Fruit fly (Drosophila melanogaster): ENCODE measurements around the gene CG13385.

Gene CG13385

DNA sequence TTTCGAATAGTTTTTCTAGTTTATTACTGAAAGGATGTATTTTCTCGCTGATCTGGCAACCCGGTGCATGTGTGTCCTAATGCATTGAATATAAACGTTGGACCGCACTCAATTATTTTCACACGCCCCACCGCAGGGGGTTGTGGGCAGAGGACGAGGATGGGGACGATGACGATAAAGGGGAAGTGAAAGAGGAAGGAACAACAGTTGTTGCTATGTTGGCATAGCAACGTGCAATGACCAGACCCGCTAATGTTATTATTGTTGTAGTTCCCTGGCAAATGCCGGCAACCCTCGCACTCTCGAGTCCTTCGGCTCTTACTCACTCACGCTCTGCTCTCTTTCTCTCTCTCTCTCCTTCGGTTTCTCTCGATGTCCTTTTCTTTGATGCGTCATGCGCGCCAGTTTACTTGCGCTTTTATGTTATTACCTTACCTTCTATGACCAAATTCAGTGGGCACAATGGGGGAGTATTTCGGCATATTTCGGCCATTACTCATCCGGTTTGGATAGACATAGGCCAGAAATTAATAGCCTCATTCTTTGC lies 28.3 kb downstream of the CG13385 start:
- TF ChIP-seq CG7101 (tag; optimal IDR thresholded peaks at IDR 0.05), result no peak
- TF ChIP-seq ovo (GFP tag; optimal IDR thresholded peaks at IDR 0.05), result no peak
- no peak for TF ChIP-seq CG7045 (GFP tag; optimal IDR thresholded peaks at IDR 0.05)
- no peak for TF ChIP-seq pad (GFP tag; optimal IDR thresholded peaks at IDR 0.05)
- no peak for TF ChIP-seq CG11617 (GFP tag; optimal IDR thresholded peaks at IDR 0.05)
- no peak for TF ChIP-seq CG5204 (GFP tag; optimal IDR thresholded peaks at IDR 0.05)
- no peak for TF ChIP-seq Clk (GFP tag; optimal IDR thresholded peaks at IDR 0.05)
- no peak for TF ChIP-seq Mnt (GFP tag; optimal IDR thresholded peaks at IDR 0.05)
- TF ChIP-seq cnc (optimal IDR thresholded peaks at IDR 0.05), result no peak
- no peak for TF ChIP-seq Hr96 (GFP tag; optimal IDR thresholded peaks at IDR 0.05)
- TF ChIP-seq kay (GFP tag; ENCODE audit: borderline replicate concordance), result no peak
- TF ChIP-seq CG12768 (GFP tag; optimal IDR thresholded peaks at IDR 0.05), result no peak
- TF ChIP-seq Crg-1 (GFP tag; optimal IDR thresholded peaks at IDR 0.05), result no peak
- no peak for TF ChIP-seq toe (GFP tag; optimal IDR thresholded peaks at IDR 0.05)

DNA sequence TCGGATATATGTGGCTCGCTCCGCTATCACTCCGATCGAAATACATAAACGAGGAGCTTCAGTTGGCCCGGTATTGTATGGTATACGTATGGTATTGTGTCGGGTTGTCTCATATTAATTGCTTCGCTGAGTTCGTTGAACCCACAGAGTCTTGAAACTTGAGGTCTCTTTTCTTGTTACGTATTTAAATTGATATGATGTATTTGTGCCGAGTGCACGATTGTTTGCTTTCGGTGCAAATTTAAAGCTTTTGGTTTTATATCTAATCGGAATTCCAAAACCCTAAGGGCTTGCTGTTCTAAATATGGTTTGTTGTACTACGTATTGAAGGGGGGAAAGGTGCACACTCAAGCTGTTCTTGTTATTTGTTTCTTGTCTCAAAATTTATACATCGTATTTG lies 28.8 kb downstream of the CG13385 start:
- peak; percentile 36 for TF ChIP-seq kay (GFP tag; ENCODE audit: borderline replicate concordance)
- TF ChIP-seq CG5204 (GFP tag; optimal IDR thresholded peaks at IDR 0.05), result no peak
- no peak for TF ChIP-seq toe (GFP tag; optimal IDR thresholded peaks at IDR 0.05)
- no peak for TF ChIP-seq CG33017 (tag; optimal IDR thresholded peaks at IDR 0.05)
- no peak for TF ChIP-seq CG7045 (GFP tag; optimal IDR thresholded peaks at IDR 0.05)
- TF ChIP-seq bab1 (GFP tag; optimal IDR thresholded peaks at IDR 0.05), result no peak
- peak; percentile 77 for TF ChIP-seq tj (GFP tag; optimal IDR thresholded peaks at IDR 0.05)
- no peak for TF ChIP-seq ovo (GFP tag; optimal IDR thresholded peaks at IDR 0.05)
- TF ChIP-seq cnc (optimal IDR thresholded peaks at IDR 0.05), result no peak

dm6 chr2L:8425962-8426759 lies 29.7 kb downstream of the CG13385 start:
- TF ChIP-seq kay (GFP tag; ENCODE audit: borderline replicate concordance) (peak; percentile 92), CG14711 (tag; optimal IDR thresholded peaks at IDR 0.05) (peak; percentile 5), CG33017 (tag; optimal IDR thresholded peaks at IDR 0.05) (peak; percentile 42), bab1 (GFP tag; optimal IDR thresholded peaks at IDR 0.05) (peak; percentile 30), CG11617 (GFP tag; optimal IDR thresholded peaks at IDR 0.05) (no peak), Hr96 (GFP tag; optimal IDR thresholded peaks at IDR 0.05) (no peak), tj (GFP tag; optimal IDR thresholded peaks at IDR 0.05) (peak; percentile 67)

DNA sequence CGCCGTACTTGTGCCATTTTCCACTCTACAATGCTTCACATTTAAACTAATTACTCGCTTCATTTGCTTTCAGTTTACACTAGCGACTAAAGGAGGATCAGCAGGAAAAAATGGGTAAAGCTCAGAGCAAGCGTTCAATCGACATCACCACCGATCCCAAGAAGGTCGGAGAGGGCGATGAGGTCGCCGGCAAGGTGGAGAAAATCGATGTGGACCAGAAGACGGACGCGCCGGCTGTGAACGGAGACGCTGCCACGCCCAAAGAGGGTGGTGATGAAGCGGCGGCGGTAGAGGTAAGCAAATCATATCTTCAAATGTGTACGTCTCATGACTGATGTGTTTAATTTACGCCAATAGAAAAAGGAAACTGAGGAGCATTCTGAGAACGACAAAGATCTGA lies 30.4 kb downstream of the CG13385 start:
- no peak for TF ChIP-seq Crg-1 (GFP tag; optimal IDR thresholded peaks at IDR 0.05)
- no peak for TF ChIP-seq Clk (GFP tag; optimal IDR thresholded peaks at IDR 0.05)
- no peak for TF ChIP-seq CG11617 (GFP tag; optimal IDR thresholded peaks at IDR 0.05)
- TF ChIP-seq Mnt (GFP tag; optimal IDR thresholded peaks at IDR 0.05), result no peak
- no peak for TF ChIP-seq CG5204 (GFP tag; optimal IDR thresholded peaks at IDR 0.05)
- no peak for TF ChIP-seq CG7045 (GFP tag; optimal IDR thresholded peaks at IDR 0.05)
- TF ChIP-seq Hr96 (GFP tag; optimal IDR thresholded peaks at IDR 0.05), result no peak
- no peak for TF ChIP-seq kay (GFP tag; ENCODE audit: borderline replicate concordance)
- no peak for TF ChIP-seq cic (GFP tag; optimal IDR thresholded peaks at IDR 0.05)
- TF ChIP-seq CG12768 (GFP tag; optimal IDR thresholded peaks at IDR 0.05), result no peak
- no peak for TF ChIP-seq cnc (optimal IDR thresholded peaks at IDR 0.05)
- no peak for TF ChIP-seq toe (GFP tag; optimal IDR thresholded peaks at IDR 0.05)
- TF ChIP-seq CG33017 (tag; optimal IDR thresholded peaks at IDR 0.05), result no peak
- no peak for TF ChIP-seq pad (GFP tag; optimal IDR thresholded peaks at IDR 0.05)
- no peak for TF ChIP-seq CG7101 (tag; optimal IDR thresholded peaks at IDR 0.05)
- TF ChIP-seq CG14711 (tag; optimal IDR thresholded peaks at IDR 0.05), result no peak
- TF ChIP-seq tj (GFP tag; optimal IDR thresholded peaks at IDR 0.05), result no peak
- TF ChIP-seq ovo (GFP tag; optimal IDR thresholded peaks at IDR 0.05), result no peak

dm6 chr2L:8432130-8432529 lies 35.7 kb downstream of the CG13385 start:
- no peak for TF ChIP-seq cnc (optimal IDR thresholded peaks at IDR 0.05)
- no peak for TF ChIP-seq pad (GFP tag; optimal IDR thresholded peaks at IDR 0.05)

DNA sequence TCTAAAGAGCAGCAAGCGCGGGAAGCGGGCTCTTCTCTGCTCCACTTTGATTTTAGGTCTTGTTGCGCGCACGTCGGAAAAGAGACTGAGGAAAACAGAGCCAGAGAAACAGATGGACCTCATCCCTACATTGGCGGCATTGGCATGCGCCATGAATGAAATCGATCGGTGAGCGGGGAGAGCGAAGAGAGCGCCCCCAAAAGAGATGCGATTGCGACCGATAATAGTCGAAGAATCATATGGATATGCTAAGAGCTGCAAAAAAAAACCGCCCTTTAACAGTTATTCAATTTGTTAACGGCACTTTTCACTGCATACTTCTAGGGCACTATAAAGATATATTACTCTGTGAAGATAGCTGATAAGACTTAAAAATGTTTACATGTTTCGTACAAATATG lies 37.1 kb downstream of the CG13385 start, which contains the start of gene grk:
grk (minus strand) TSS at position 87 of the 400 bp plus-strand sequence.
- TF ChIP-seq CG7101 (tag; optimal IDR thresholded peaks at IDR 0.05), result no peak
- no peak for TF ChIP-seq tj (GFP tag; optimal IDR thresholded peaks at IDR 0.05)
- TF ChIP-seq ovo (GFP tag; optimal IDR thresholded peaks at IDR 0.05), result peak; percentile 52
- no peak for TF ChIP-seq cnc (optimal IDR thresholded peaks at IDR 0.05)
- TF ChIP-seq pad (GFP tag; optimal IDR thresholded peaks at IDR 0.05), result peak; percentile 47
- TF ChIP-seq CG14711 (tag; optimal IDR thresholded peaks at IDR 0.05), result no peak

- TF ChIP-seq CG7101 (tag; optimal IDR thresholded peaks at IDR 0.05) (peak; percentile 24), pad (GFP tag; optimal IDR thresholded peaks at IDR 0.05) (peak; percentile 10), cnc (optimal IDR thresholded peaks at IDR 0.05) (no peak), CG12768 (GFP tag; optimal IDR thresholded peaks at IDR 0.05) (no peak), CG11617 (GFP tag; optimal IDR thresholded peaks at IDR 0.05) (no peak), toe (GFP tag; optimal IDR thresholded peaks at IDR 0.05) (no peak), Clk (GFP tag; optimal IDR thresholded peaks at IDR 0.05) (no peak), CG7045 (GFP tag; optimal IDR thresholded peaks at IDR 0.05) (no peak), Hr96 (GFP tag; optimal IDR thresholded peaks at IDR 0.05) (no peak), CG14711 (tag; optimal IDR thresholded peaks at IDR 0.05) (no peak), CG5204 (GFP tag; optimal IDR thresholded peaks at IDR 0.05) (no peak), Crg-1 (GFP tag; optimal IDR thresholded peaks at IDR 0.05) (peak; percentile 23), Mnt (GFP tag; optimal IDR thresholded peaks at IDR 0.05) (peak; percentile 65), kay (GFP tag; ENCODE audit: borderline replicate concordance) (no peak), CG1620 (GFP tag; optimal IDR thresholded peaks at IDR 0.05) (peak; percentile 48), bab1 (GFP tag; optimal IDR thresholded peaks at IDR 0.05) (peak; percentile 15), tj (GFP tag; optimal IDR thresholded peaks at IDR 0.05) (no peak), CG33017 (tag; optimal IDR thresholded peaks at IDR 0.05) (no peak), cic (GFP tag; optimal IDR thresholded peaks at IDR 0.05) (no peak), ovo (GFP tag; optimal IDR thresholded peaks at IDR 0.05) (no peak)
Measured at dm6 chr2L:8437176-8437575, 40.7 kb downstream of the CG13385 start, which contains the start of the genes D12 and Chrac-14. Gene D12 (minus strand): TSS chr2L:8437365. Gene Chrac-14 (plus strand): TSS chr2L:8437405.
